Worm (Caenorhabditis elegans) whole organism, mixed stage, embryonic: ENCODE results near the gene ugt-9.

Experiments
- M03D4.4 ChIP-seq: sonication (generic microtip); optimal IDR thresholded peaks from 2 replicates; lab custom pipeline; 2017; ENCODE audit warnings: mild to moderate bottlenecking, missing genetic modification characterization, missing compliant biosample characterization
- bed-3 ChIP-seq: fragments of 200-800 bp; sonication (Bioruptor generic); optimal IDR thresholded peaks from 3 replicates; lab custom pipeline; 2018; ENCODE audit warnings: mild to moderate bottlenecking, missing genetic modification characterization, moderate library complexity, missing compliant biosample characterization
- blmp-1 ChIP-seq: fragments of 150-350 bp; optimal IDR thresholded peaks from 2 replicates; lab custom pipeline; 2014; ENCODE audit warnings: missing biosample characterization, missing genetic modification characterization
- ceh-39 ChIP-seq: fragments of 150-350 bp; optimal IDR thresholded peaks from 2 replicates; lab custom pipeline; 2014; ENCODE audit warnings: missing biosample characterization, missing genetic modification characterization
- ceh-43 ChIP-seq: fragments of 200-800 bp; sonication (Bioruptor generic); optimal IDR thresholded peaks from 2 replicates; lab custom pipeline; 2018; ENCODE audit warnings: mild to moderate bottlenecking, missing genetic modification characterization, moderate library complexity, missing compliant biosample characterization
- ceh-83 ChIP-seq: fragments of 200-800 bp; sonication (Bioruptor generic); optimal IDR thresholded peaks from 2 replicates; lab custom pipeline; 2018; ENCODE audit warnings: mild to moderate bottlenecking, missing genetic modification characterization, missing compliant biosample characterization
- ces-1 ChIP-seq: fragments of 150-350 bp; optimal IDR thresholded peaks from 2 replicates; lab custom pipeline; 2014; ENCODE audit warnings: missing biosample characterization, missing genetic modification reagents, missing genetic modification characterization
- cnd-1 ChIP-seq: fragments of 200-800 bp; sonication (Bioruptor generic); optimal IDR thresholded peaks from 2 replicates; lab custom pipeline; 2018; ENCODE audit warnings: mild to moderate bottlenecking, missing genetic modification characterization, missing compliant biosample characterization
- elt-1 ChIP-seq: sonication (generic microtip); optimal IDR thresholded peaks from 2 replicates; lab custom pipeline; 2017; ENCODE audit warnings: missing genetic modification characterization, mild to moderate bottlenecking, missing compliant biosample characterization, antibody characterized with exemption, moderate library complexity, borderline replicate concordance; ENCODE audit not compliant: insufficient read depth
- elt-3 ChIP-seq: fragments of 150-350 bp; optimal IDR thresholded peaks from 2 replicates; lab custom pipeline; 2014; ENCODE audit warnings: missing biosample characterization, missing genetic modification characterization
- flh-1 ChIP-seq: fragments of 200-800 bp; sonication (Bioruptor generic); optimal IDR thresholded peaks from 2 replicates; lab custom pipeline; 2018; ENCODE audit warnings: mild to moderate bottlenecking, missing genetic modification characterization, moderate library complexity, missing compliant biosample characterization
- ham-2 ChIP-seq: fragments of 200-800 bp; sonication (Bioruptor generic); optimal IDR thresholded peaks from 2 replicates; lab custom pipeline; 2018; ENCODE audit warnings: mild to moderate bottlenecking, missing genetic modification characterization, missing compliant biosample characterization
- hlh-1 ChIP-seq: fragments of 150-350 bp; optimal IDR thresholded peaks from 2 replicates; lab custom pipeline; 2014; ENCODE audit warnings: missing biosample characterization, missing genetic modification reagents, missing genetic modification characterization
- lin-13 ChIP-seq: fragments of 150-350 bp; optimal IDR thresholded peaks from 2 replicates; lab custom pipeline; 2014; ENCODE audit warnings: missing biosample characterization, missing genetic modification characterization
- lin-32 ChIP-seq: fragments of 200-800 bp; sonication (Bioruptor generic); optimal IDR thresholded peaks from 2 replicates; lab custom pipeline; 2018; ENCODE audit warnings: mild to moderate bottlenecking, missing genetic modification characterization, missing compliant biosample characterization
- lsy-2 ChIP-seq: fragments of 150-350 bp; optimal IDR thresholded peaks from 2 replicates; lab custom pipeline; 2014; ENCODE audit warnings: missing biosample characterization, missing genetic modification characterization
- mab-5 ChIP-seq: fragments of 150-350 bp; optimal IDR thresholded peaks from 2 replicates; lab custom pipeline; 2014; ENCODE audit warnings: missing biosample characterization, missing genetic modification characterization
- mls-2 ChIP-seq: sonication (generic microtip); optimal IDR thresholded peaks from 2 replicates; lab custom pipeline; 2016; ENCODE audit warnings: mild to moderate bottlenecking, missing genetic modification characterization, moderate library complexity, missing compliant biosample characterization
- nhr-12 ChIP-seq: fragments of 150-350 bp; optimal IDR thresholded peaks from 2 replicates; lab custom pipeline; 2014; ENCODE audit warnings: missing biosample characterization, missing genetic modification characterization
- nhr-237 ChIP-seq: fragments of 150-350 bp; optimal IDR thresholded peaks from 2 replicates; lab custom pipeline; 2014; ENCODE audit warnings: missing biosample characterization, missing genetic modification characterization
- pha-4 ChIP-seq: fragments of 150-350 bp; optimal IDR thresholded peaks from 2 replicates; lab custom pipeline; 2018; ENCODE audit warnings: missing biosample characterization, missing genetic modification reagents, missing genetic modification characterization
- tbx-8 ChIP-seq: fragments of 200-800 bp; sonication (Bioruptor generic); optimal IDR thresholded peaks from 2 replicates; lab custom pipeline; 2018; ENCODE audit warnings: mild to moderate bottlenecking, missing genetic modification characterization, moderate library complexity, missing compliant biosample characterization
- unc-120 ChIP-seq: sonication (generic microtip); optimal IDR thresholded peaks from 2 replicates; lab custom pipeline; 2017; ENCODE audit warnings: missing genetic modification characterization, missing compliant biosample characterization; ENCODE audit not compliant: poor library complexity, severe bottlenecking
- unc-39 ChIP-seq: fragments of 150-350 bp; optimal IDR thresholded peaks from 2 replicates; lab custom pipeline; 2014; ENCODE audit warnings: missing biosample characterization, missing genetic modification characterization
- unc-62 ChIP-seq: fragments of 150-350 bp; optimal IDR thresholded peaks from 2 replicates; lab custom pipeline; 2014; ENCODE audit warnings: missing biosample characterization, missing genetic modification reagents, missing genetic modification characterization
- zip-8 ChIP-seq: fragments of 150-350 bp; optimal IDR thresholded peaks from 2 replicates; lab custom pipeline; 2014; ENCODE audit warnings: missing biosample characterization, missing genetic modification characterization
- ztf-11 ChIP-seq: fragments of 150-350 bp; optimal IDR thresholded peaks from 2 replicates; lab custom pipeline; 2014; ENCODE audit warnings: missing biosample characterization, missing genetic modification characterization

ugt-9 gene

ce11 chrV:4905953-4906352, 10.1 kb downstream of the ugt-9 start, which contains the start of gene ugt-14:
ugt-14 (plus strand) TSS chrV:4906253.
- TF ChIP-seq ceh-43 (GFP tag; lab: Kevin White, UChicago) (no peak), lin-32 (no peak), ceh-39 (tag; lab: Kevin White, UChicago) (no peak), mls-2 (tag; lab: Kevin White, UChicago) (no peak), bed-3 (GFP tag; lab: Kevin White, UChicago) (no peak), M03D4.4 (tag; lab: Kevin White, UChicago) (no peak)

ce11 chrV:4908591-4908990, 12.7 kb downstream of the ugt-9 start, which contains the start of gene ugt-13:
ugt-13 (plus strand) TSS chrV:4908884.
- TF ChIP-seq elt-1 (tag; lab: Kevin White, UChicago): no peak
- TF ChIP-seq M03D4.4 (tag; lab: Kevin White, UChicago): no peak
- no peak for TF ChIP-seq unc-120
- TF ChIP-seq ces-1 (GFP tag; lab: Kevin White, UChicago): no peak
- no peak for TF ChIP-seq hlh-1
- TF ChIP-seq mab-5 (tag; lab: Kevin White, UChicago): no peak
- no peak for TF ChIP-seq ceh-39 (tag; lab: Kevin White, UChicago)
- TF ChIP-seq ceh-43 (GFP tag; lab: Kevin White, UChicago): no peak
- TF ChIP-seq tbx-8 (GFP tag; lab: Kevin White, UChicago): no peak
- no peak for TF ChIP-seq nhr-12 (tag; lab: Kevin White, UChicago)
- TF ChIP-seq bed-3 (GFP tag; lab: Kevin White, UChicago): no peak
- no peak for TF ChIP-seq lin-13
- TF ChIP-seq lsy-2 (tag; lab: Kevin White, UChicago): no peak
- no peak for TF ChIP-seq flh-1
- TF ChIP-seq zip-8 (tag; lab: Kevin White, UChicago): no peak
- TF ChIP-seq ham-2 (GFP tag; lab: Kevin White, UChicago): no peak
- no peak for TF ChIP-seq nhr-237 (tag; lab: Kevin White, UChicago)
- TF ChIP-seq cnd-1 (tag; lab: Kevin White, UChicago): no peak
- no peak for TF ChIP-seq elt-3 (tag; lab: Kevin White, UChicago)
- no peak for TF ChIP-seq unc-62

- TF ChIP-seq pha-4 (tag; lab: Kevin White, UChicago) (no peak), elt-1 (tag; lab: Kevin White, UChicago) (peak; percentile 0)
Measured at ce11 chrV:4912313-4912712, 16.5 kb downstream of the ugt-9 start, which contains the start of gene H23N18.5. H23N18.5 (minus strand) TSS chrV:4912381.

ce11 chrV:4913853-4914252, 18.0 kb downstream of the ugt-9 start:
- no peak for TF ChIP-seq lsy-2 (tag; lab: Kevin White, UChicago)
- TF ChIP-seq pha-4 (tag; lab: Kevin White, UChicago): no peak

ce11 chrV:4914879-4915278, 19.0 kb downstream of the ugt-9 start, which contains the start of gene H23N18.6:
H23N18.6 (minus strand) TSS chrV:4915079.
- no peak for TF ChIP-seq flh-1
- TF ChIP-seq ztf-11 (tag; lab: Kevin White, UChicago): no peak
- no peak for TF ChIP-seq blmp-1 (tag; lab: Kevin White, UChicago)

ce11 chrV:4918091-4918624, 22.3 kb downstream of the ugt-9 start, which contains the start of gene C02E7.7:
C02E7.7 (minus strand) TSS chrV:4918574.
- TF ChIP-seq lin-13: no peak
- no peak for TF ChIP-seq unc-39 (tag; lab: Kevin White, UChicago)
- TF ChIP-seq lin-32: no peak

ce11 chrV:4918664-4919257, 22.9 kb downstream of the ugt-9 start, which contains the start of gene C02E7.6:
C02E7.6 (plus strand) TSS chrV:4919207.
- TF ChIP-seq flh-1 (no peak), nhr-237 (tag; lab: Kevin White, UChicago) (peak; percentile 14), ceh-83 (GFP tag; lab: Kevin White, UChicago) (no peak), blmp-1 (tag; lab: Kevin White, UChicago) (peak; percentile 67), unc-62 (peak; percentile 16), elt-1 (tag; lab: Kevin White, UChicago) (peak; percentile 90)
- TF ChIP-seq, all 35 proteins: peak for 4
